Worm (Caenorhabditis elegans) whole organism, young adult: ENCODE results near the gene gpd-4.

Experiments used
- Y53G8AR.9 ChIP-seq: fragments of 200-800 bp; sonication (Bioruptor generic); conservative IDR thresholded peaks from 2 replicates; pipeline ENCODE4 v1.3.6; 2022; ENCODE audit warnings: missing genetic modification reagents, missing genetic modification characterization, missing compliant biosample characterization
- athp-1 ChIP-seq: sonication (generic microtip); optimal IDR thresholded peaks from 2 replicates; lab custom pipeline; 2017; ENCODE audit warnings: mild to moderate bottlenecking, missing genetic modification characterization, missing compliant biosample characterization
- attf-6 ChIP-seq: fragments of 200-800 bp; sonication (Bioruptor generic); IDR thresholded peaks from 2 replicates; pipeline ENCODE4 v1.3.6; 2022; ENCODE audit warnings: missing genetic modification reagents, missing genetic modification characterization, missing compliant biosample characterization
- cebp-1 ChIP-seq, 2 experiments: fragments of 200-800 bp in 1 of 2; sonication (Bioruptor generic) in 1 of 2; sonication (generic microtip) in 1 of 2; IDR thresholded peaks in 1 of 2; optimal IDR thresholded peaks in 1 of 2; 2 replicates each; pipeline versions ENCODE4 v1.3.6 to Lab custom; 2017 to 2022; ENCODE audit warnings: missing compliant biosample characterization in 2 of 2, missing genetic modification characterization in 2 of 2, mild to moderate bottlenecking in 1 of 2, missing genetic modification reagents in 1 of 2, moderate library complexity in 1 of 2
- dpl-1 ChIP-seq: fragments of 150-350 bp; optimal IDR thresholded peaks from 2 replicates; lab custom pipeline; 2014; ENCODE audit warnings: missing biosample characterization, missing genetic modification reagents, missing genetic modification characterization
- madf-3 ChIP-seq: fragments of 200-800 bp; sonication (Bioruptor generic); IDR thresholded peaks from 2 replicates; pipeline ENCODE4 v1.3.6; 2022; ENCODE audit warnings: missing genetic modification reagents, missing genetic modification characterization, missing compliant biosample characterization
- mcd-1 ChIP-seq: fragments of 200-800 bp; sonication (Bioruptor generic); IDR thresholded peaks from 2 replicates; pipeline ENCODE4 v1.3.6; 2022; ENCODE audit warnings: missing genetic modification reagents, missing genetic modification characterization, missing compliant biosample characterization
- pbrm-1 ChIP-seq: fragments of 200-800 bp; sonication (Bioruptor generic); IDR thresholded peaks from 2 replicates; pipeline ENCODE4 v1.3.6; 2022; ENCODE audit warnings: missing genetic modification reagents, missing genetic modification characterization, missing compliant biosample characterization
- snpc-4 ChIP-seq, 5 experiments: fragments of 150-350 bp in 1 of 5; sonication (generic microtip) in 4 of 5; optimal IDR thresholded peaks; 2 replicates each; lab custom pipeline; 2014 to 2018; ENCODE audit warnings: missing genetic modification characterization in 5 of 5, missing biosample characterization in 3 of 5, antibody characterized with exemption in 2 of 5, mild to moderate bottlenecking in 2 of 5, missing compliant biosample characterization in 2 of 5, missing genotype in 2 of 5, moderate library complexity in 2 of 5, missing genetic modification reagents in 1 of 5
- somi-1 ChIP-seq: fragments of 200-800 bp; sonication (Bioruptor generic); optimal IDR thresholded peaks from 2 replicates; lab custom pipeline; 2018; ENCODE audit warnings: mild to moderate bottlenecking, missing genetic modification characterization, missing compliant biosample characterization
- unc-62 ChIP-seq: fragments of 150-350 bp; optimal IDR thresholded peaks from 2 replicates; lab custom pipeline; 2014; ENCODE audit warnings: missing biosample characterization, missing genetic modification reagents, missing genetic modification characterization
- xnd-1 ChIP-seq: sonication (generic microtip); optimal IDR thresholded peaks from 2 replicates; lab custom pipeline; 2016; ENCODE audit warnings: missing genotype, missing genetic modification reagents, missing genetic modification characterization, missing compliant biosample characterization

- TF ChIP-seq pbrm-1 (GFP tag; lab: Robert Waterston, UW), result no peak
- no peak for TF ChIP-seq mcd-1
- no peak for TF ChIP-seq xnd-1 (tag; lab: Kevin White, UChicago)
- no peak for TF ChIP-seq dpl-1 (GFP tag; lab: Kevin White, UChicago)
- TF ChIP-seq madf-3 (GFP tag; lab: Robert Waterston, UW), result no peak
- TF ChIP-seq athp-1 (tag; lab: Kevin White, UChicago), result no peak
- TF ChIP-seq attf-6 (GFP tag; lab: Robert Waterston, UW), result no peak
- no peak for TF ChIP-seq somi-1 (GFP tag; lab: Kevin White, UChicago)
- TF ChIP-seq cebp-1 (GFP tag; IDR thresholded peaks at IDR 0.05; lab: Robert Waterston, UW), result no peak
- no peak for TF ChIP-seq cebp-1 (tag; optimal IDR thresholded peaks at IDR 0.05; lab: Kevin White, UChicago)
- no peak for TF ChIP-seq Y53G8AR.9 (GFP tag; lab: Robert Waterston, UW)
- no peak for TF ChIP-seq unc-62 (GFP tag; lab: Kevin White, UChicago)
- no peak for TF ChIP-seq snpc-4 (GFP tag; optimal IDR thresholded peaks at IDR 0.05; lab: Kevin White, UChicago)
- TF ChIP-seq snpc-4 (tag; optimal IDR thresholded peaks at IDR 0.05; lab: Kevin White, UChicago), result no peak
These were observed 50.6 kb downstream of the gpd-4 start for ce11 chrII:10221627-10222026.
